Fruit fly (Drosophila melanogaster): ENCODE results near the gene CG14631.

Gene CG14631

DNA sequence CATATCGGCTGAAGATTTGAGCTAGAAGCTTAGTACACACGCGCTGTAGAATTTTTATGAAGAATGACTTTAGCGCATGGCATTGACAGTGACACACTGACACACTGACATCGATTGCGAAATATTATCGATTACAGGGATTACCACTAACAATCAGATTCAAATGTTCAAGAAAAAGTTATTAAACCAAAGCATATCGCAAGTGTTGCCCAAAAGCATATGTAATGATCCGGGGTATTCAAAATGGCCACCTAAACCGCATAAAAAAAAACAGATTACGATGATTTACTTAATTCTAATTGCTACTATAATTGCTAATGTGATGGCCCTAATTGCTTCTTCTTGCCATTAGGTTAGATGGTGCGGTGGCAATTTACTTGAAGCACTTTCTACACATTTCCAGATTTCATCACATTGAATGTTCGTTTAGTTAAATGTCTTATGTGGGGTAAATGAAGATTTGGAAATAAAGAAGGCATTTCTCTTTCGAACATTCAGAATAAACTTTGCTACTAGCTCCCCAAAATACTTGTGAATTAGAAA, at the start of gene CG14631, which contains the start of gene TfIIA-S-2:
TSS of gene CG14631 (plus strand) at position 493 of the 543 bp plus-strand sequence.
TSS of gene TfIIA-S-2 (minus strand) at position 101 of the 543 bp plus-strand sequence.
- no peak for TF ChIP-seq CG17801 (GFP tag; optimal IDR thresholded peaks at IDR 0.05; ENCODE audit: partially characterized antibody)

DNA sequence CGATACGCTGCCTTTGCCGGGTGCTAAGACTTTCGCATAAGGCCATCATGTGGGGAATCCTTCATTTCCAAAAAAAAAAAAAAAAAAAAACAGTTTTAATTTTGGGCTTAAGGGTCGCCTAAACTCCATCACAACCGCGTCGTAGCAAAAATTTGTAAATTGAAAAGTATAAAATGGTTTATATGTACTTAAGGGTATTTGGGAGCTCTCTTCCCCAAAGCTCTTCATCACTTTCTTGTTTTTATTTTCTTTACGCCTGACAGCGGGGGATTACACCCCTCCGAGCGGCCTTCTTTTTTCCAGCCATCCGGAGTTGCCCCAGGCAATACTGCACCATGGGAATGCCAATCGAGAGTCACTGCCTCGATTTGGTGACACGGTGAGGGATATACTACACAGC, 47.8 kb upstream of the CG14631 start:
- TF ChIP-seq CG17801 (GFP tag; optimal IDR thresholded peaks at IDR 0.05; ENCODE audit: partially characterized antibody) = no peak

DNA sequence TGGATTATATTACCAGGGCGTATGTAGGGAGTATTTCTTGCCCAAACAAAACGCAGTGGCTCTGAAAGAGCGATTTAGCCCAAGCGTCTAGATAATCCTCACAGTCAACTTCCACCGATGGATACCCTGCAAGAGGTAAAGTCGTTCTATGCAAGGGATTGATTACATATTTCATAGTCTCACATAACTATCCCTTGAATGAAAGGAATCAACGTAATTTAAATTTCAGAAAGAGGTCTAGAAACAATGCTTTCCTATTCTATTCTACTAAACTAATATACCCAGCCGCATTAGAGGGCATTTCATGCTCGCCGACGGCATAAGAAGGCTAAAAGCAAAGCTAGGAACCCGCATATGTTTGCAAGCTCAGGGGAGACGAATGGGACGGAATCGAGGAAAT, 45.0 kb upstream of the CG14631 start:
- TF ChIP-seq CG17801 (GFP tag; optimal IDR thresholded peaks at IDR 0.05; ENCODE audit: partially characterized antibody) = no peak

DNA sequence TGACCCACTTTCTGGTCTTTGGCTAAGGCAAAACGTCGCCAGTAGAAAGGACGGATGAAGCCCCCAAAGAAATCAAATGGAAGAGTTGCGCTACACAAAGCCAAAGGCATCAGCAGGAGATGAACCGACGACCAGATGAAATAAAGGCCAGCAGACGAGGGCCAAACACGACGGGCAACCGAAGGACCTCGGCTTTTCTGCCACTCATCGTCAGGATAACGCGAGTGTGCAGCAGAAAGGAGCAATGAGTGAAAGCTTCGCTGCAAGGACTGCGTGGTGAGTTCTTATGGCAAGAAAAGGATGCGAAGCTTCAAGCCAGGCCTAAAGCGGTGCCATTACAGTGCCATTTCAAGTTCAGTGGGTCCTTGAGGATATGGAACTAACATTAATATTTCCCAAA, 25.9 kb upstream of the CG14631 start:
- TF ChIP-seq CG17801 (GFP tag; optimal IDR thresholded peaks at IDR 0.05; ENCODE audit: partially characterized antibody) = no peak

DNA sequence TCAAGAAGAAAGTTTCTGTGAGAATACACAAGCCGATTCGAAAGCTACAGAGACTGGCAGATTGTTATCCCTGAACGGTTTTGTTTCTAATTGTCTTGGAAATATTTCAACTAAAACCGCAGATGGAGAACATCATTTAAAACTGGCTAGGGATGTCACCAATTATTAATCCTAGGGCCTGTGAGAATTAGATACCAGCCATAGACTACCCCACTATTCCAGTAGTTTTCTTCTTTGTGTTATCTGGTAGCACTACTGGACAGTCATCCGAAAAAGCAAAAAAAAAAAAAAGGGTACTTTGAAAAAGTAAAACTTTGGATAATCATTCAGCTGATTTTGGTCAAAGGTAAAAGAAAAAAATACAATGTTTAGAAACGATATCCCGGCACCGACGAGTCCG, 21.6 kb upstream of the CG14631 start, which contains the start of gene CG18823:
TSS of gene CG18823 (plus strand) at position 301 of the 400 bp plus-strand sequence.
- no peak for TF ChIP-seq CG17801 (GFP tag; optimal IDR thresholded peaks at IDR 0.05; ENCODE audit: partially characterized antibody)

DNA sequence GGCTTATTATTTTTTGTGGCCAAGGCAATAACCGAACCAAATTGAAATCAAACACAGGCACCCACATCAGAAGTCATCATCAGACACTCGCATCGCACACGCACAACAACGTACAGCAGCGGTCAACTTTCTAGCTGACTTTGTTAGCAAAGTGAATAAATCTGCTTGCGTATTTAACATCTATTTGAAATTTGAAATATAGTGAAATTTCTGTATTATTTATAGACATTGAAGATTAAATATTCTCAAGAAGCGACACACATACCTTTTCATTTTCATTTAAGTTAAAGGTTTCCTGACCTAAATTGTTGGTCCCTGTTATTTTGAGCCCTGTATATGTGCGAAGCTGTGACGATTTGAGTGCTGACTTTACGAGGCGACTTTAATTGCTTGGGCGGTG, 13.0 kb upstream of the CG14631 start:
- no peak for TF ChIP-seq CG17801 (GFP tag; optimal IDR thresholded peaks at IDR 0.05; ENCODE audit: partially characterized antibody)

DNA sequence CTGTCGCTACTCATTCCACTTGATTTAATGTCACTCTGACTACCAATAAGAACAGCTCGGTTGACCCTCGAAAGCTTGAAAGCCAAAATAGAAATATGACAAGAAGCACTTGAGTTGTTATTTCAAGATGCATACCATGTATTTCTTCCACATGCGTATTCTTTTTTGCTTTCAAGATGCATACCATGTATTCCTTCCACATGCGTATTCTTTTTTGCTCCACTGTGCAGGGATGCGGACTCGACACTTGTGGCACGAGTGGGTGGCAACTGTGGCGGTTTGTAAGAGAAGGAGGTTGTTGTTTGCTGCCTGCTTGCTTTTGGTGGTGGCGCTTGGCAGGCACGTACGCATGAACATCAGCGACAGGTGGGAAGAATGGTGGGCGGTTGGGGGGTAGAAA, 5.7 kb upstream of the CG14631 start:
- TF ChIP-seq CG17801 (GFP tag; optimal IDR thresholded peaks at IDR 0.05; ENCODE audit: partially characterized antibody) = no peak

DNA sequence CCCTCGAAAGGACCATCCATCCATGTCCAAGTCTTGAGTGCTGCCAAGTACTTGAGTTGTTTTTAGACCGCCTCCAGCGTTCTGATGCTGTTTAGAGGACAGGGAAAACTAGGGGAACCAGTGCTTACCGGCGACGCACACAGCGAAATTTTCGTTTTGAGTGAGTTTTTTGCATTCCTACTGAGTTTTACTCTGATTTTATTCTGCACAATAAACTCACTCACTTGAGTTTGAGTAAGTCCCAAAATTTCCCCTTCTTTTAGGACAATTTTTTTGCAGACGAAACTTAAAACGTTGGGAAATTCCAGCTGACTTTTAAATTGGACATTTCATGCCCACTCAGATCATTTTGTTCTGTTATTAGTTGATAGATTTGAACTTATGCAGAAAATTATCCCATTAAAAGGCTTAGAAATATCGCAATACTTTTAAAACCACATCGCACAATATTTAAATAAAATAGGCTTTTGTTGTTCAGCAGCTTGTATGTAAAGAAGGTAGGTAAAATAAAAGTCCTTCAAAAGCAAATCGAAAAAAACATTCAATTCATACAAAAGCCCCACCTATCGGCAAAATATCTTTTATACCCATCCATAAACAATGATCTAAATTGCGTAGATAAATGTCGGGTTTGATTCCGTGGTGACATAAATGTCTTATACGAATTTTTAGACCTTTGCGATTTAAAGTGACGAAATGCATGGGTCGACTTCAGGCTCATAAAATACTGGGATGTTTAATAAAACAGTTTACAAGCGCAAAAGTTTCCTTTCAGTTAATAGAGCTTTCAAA, 2.2 kb upstream of the CG14631 start:
- TF ChIP-seq CG17801 (GFP tag; optimal IDR thresholded peaks at IDR 0.05; ENCODE audit: partially characterized antibody) = no peak

DNA sequence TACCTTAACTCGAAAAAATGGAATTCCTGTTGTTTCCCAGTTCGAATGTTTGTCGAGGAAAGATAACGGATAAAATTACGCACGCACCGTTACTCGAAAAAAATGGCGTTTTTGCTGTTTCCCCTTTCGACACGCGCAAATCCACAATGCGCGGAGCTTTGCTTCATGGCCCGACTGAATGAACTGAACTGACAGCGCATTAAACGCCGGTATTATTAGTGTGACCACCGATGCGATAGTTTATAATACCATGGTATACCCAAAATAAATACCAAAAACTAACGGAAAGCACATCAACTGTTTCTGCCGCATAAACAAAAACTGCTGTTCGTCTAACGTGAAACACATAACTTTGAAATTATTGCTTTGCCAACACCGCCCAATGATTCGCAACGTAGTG, 14.7 kb downstream of the CG14631 start, which contains the start of the genes CG32814, CG11638 and CG3021:
TSS of gene CG32814 (minus strand) at position 190 of the 400 bp plus-strand sequence.
TSS of gene CG11638 (minus strand) at position 193 of the 400 bp plus-strand sequence.
TSS of gene CG3021 (plus strand) at position 281 of the 400 bp plus-strand sequence.
- peak; percentile 63 for TF ChIP-seq CG17801 (GFP tag; optimal IDR thresholded peaks at IDR 0.05; ENCODE audit: partially characterized antibody)

DNA sequence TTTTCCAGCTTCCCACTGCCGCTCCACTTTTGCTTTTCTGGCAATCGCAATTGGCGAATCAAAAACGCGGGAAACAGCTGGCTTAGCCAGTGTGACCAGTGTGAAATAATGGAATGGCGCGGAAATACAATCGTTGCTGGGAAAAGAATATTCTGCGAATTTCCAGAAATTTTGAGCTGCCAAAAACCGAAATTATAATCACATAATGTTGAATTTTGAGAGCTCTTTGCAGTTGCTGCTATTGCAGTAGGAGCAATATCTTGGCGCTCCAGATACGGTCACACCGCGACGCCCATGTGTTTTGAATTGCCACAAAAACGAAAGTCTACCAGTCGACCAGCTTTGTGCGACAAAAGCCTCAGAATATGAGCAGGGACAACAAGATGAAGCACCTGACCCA, 18.6 kb downstream of the CG14631 start, which contains the start of the genes Cdc45 and Rpp21:
TSS of gene Cdc45 (minus strand) at position 79 of the 400 bp plus-strand sequence.
TSS of gene Rpp21 (plus strand) at position 281 of the 400 bp plus-strand sequence.
- TF ChIP-seq CG17801 (GFP tag; optimal IDR thresholded peaks at IDR 0.05; ENCODE audit: partially characterized antibody) = peak; percentile 13

DNA sequence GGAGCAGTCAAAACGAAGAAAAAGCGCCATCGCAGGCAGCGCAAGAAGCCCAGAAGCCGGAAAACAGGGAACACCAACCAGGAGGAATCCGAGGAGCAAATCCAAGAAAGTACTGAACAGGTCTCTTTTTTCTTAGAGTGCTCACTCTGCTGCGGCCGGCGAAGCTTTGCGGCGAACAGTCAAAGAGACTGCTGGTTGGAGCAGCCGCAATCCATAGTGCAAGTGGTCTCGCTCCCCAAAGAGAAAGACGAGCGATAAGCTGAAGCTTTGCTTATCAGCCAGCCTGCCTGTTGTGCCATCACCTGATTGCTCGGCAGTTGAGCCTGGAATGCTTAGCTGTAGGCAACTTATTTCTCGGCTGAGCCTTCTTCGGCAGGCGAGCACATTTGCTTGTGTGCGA, 19.4 kb downstream of the CG14631 start, which contains the start of gene CG14630:
TSS of gene CG14630 (plus strand) at position 301 of the 400 bp plus-strand sequence.
- TF ChIP-seq CG17801 (GFP tag; optimal IDR thresholded peaks at IDR 0.05; ENCODE audit: partially characterized antibody) = no peak

DNA sequence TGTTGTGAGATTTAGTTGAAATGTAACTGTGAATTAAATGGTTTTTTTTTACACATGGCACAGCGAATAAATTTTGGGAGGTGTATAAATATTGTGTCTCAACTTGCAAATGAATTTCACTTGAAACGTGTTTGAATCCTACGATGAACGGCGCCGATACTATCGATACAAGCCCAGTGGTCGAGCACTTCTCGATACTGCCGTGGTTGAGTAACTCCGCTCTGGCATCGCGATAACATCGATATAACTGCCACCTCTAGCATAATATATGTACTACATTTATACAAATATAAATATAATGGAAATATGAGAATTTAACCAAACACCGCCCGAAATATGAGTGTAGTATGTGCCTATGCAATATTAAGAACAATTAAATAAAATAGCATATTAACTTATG, 21.2 kb downstream of the CG14631 start:
- peak; percentile 22 for TF ChIP-seq CG17801 (GFP tag; optimal IDR thresholded peaks at IDR 0.05; ENCODE audit: partially characterized antibody)

DNA sequence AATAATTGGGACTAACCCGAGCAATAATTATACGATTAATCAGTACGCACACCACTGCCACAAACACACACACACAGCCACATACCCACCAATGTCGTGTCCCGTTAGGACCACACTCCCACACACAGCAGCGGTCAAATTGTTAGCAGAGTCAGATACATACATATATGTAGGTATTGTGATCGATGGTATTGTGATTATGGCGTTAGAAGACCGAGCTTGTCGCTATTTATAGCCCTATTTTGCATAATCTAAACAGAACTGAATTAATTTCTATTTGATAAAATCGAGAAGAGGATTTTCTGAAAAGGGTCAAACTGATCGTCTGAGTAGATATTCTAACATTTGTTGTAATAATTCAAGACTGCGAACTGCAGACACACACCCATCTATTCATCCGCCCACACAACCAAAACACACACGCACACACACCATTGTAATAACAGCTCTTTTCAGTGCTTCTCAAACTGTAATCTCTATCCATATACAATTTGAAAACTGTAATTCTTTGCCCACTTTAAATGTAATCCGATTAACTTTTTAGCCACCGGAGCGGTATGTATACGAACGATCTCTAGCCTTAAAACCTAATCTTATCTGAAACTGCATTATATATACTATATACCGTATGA, 29.7 kb downstream of the CG14631 start:
- TF ChIP-seq CG17801 (GFP tag; optimal IDR thresholded peaks at IDR 0.05; ENCODE audit: partially characterized antibody) = no peak

DNA sequence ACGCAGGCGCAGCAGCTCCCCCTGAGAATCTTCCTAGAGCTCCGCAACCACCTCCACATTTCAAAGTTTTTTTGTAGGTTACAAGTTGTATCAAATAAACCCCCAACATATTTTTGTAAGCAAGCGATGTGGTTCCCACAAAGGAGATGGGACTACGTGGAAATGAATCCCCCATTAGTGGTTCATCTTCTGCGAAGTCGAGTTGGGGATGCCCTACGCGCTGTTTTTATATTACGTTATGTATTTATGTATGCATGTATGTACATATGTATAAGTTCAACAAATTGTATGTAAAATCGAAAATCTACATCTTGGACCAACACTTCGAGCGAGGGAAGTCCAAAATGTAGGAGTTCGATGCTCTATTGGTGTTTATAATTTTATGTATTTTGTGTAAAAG, 34.1 kb downstream of the CG14631 start, which contains the start of gene CG42259:
TSS of gene CG42259 (plus strand) at position 301 of the 400 bp plus-strand sequence.
- TF ChIP-seq CG17801 (GFP tag; optimal IDR thresholded peaks at IDR 0.05; ENCODE audit: partially characterized antibody) = no peak

DNA sequence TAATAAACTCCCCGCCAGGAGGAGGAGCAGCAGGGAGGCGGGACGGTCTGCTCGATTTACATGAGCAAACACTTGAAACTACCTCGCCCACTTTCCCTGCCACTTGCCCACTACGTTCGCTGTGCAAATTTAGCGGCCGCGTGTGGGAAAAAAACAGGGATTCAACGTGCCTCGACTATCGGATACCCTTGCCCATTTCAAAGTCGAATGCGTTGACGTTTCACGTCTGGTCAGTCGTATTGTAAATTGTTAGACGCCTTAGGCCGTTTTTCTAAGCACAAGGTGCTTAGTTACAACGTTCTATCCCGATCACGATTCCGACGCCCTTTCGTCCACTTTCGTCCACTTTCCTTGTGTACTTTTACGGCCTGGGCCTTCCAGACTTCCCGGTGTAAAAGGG, 35.9 kb downstream of the CG14631 start:
- no peak for TF ChIP-seq CG17801 (GFP tag; optimal IDR thresholded peaks at IDR 0.05; ENCODE audit: partially characterized antibody)

Data from ovary, adult (tissue).